Worm (Caenorhabditis elegans): ENCODE results near the gene spp-1.

Gene spp-1

DNA sequence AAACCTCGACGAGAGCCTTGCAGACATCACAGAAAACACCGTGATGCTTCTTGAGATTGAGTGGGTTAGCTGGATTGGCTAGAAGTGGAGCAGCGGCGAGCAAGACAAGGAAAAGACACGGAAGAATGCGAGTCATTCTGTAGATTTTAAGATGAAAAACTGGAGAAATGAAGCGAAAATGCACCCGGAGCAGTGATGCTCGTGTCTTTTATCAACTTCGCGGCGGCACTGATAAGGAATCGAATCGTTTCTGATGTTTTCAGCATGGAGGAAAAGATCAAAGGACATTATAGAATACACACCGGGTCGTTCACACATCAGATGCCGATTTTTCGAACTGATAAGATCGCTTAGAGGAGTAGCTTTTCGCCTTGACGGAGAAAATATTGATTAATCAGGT, at the start of gene spp-1:
Gene spp-1 (minus strand): TSS at position 287 of the 400 bp plus-strand sequence.
- no peak for TF ChIP-seq nhr-237 (tag; optimal IDR thresholded peaks at IDR 0.05)
- peak; percentile 31 for TF ChIP-seq ceh-28 (tag; optimal IDR thresholded peaks at IDR 0.05)
- TF ChIP-seq eor-1 (tag; optimal IDR thresholded peaks at IDR 0.05) = no peak
- peak; percentile 94 for TF ChIP-seq elt-2 (tag; optimal IDR thresholded peaks at IDR 0.05)
- TF ChIP-seq pqm-1 (tag; optimal IDR thresholded peaks at IDR 0.05) = peak; percentile 87
- TF ChIP-seq snpc-4 (tag; optimal IDR thresholded peaks at IDR 0.05) = no peak
- peak; percentile 50 for TF ChIP-seq jun-1 (tag; optimal IDR thresholded peaks at IDR 0.05)
- TF ChIP-seq pha-4 (tag; optimal IDR thresholded peaks at IDR 0.05) = peak; percentile 57

DNA sequence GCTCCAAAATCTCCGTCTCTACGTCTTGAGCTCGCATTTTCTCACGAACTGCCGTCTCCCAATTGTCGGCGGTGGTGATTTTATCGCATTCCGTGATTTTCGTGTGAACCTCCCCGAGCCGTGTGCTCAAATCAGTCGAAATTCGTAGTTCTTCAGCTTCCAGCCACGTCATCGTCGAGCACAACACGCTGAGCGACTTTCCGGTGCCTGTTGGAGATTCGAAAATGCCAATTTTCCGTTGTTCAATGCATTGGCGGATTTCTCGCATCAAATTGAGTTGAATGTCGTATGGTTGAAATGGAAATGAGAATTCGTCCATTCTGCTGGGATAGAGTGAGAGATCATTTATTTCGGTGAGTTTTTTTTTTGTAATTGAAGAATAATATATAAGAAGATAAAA, 49.5 kb upstream of the spp-1 start, which contains the start of the genes M03C11.3 and chl-1:
Gene M03C11.3 (plus strand): TSS at position 153 of the 400 bp plus-strand sequence.
Gene chl-1 (minus strand): TSS at position 323 of the 400 bp plus-strand sequence.
- TF ChIP-seq nhr-12 (tag; optimal IDR thresholded peaks at IDR 0.05) = no peak
- TF ChIP-seq lin-15B (tag; optimal IDR thresholded peaks at IDR 0.05) = no peak
- TF ChIP-seq egl-27 (tag; optimal IDR thresholded peaks at IDR 0.05) = no peak
- no peak for TF ChIP-seq elt-1 (tag; optimal IDR thresholded peaks at IDR 0.05)
- TF ChIP-seq sea-2 (GFP tag; optimal IDR thresholded peaks at IDR 0.05) = no peak
- TF ChIP-seq nhr-28 (tag; optimal IDR thresholded peaks at IDR 0.05) = no peak
- TF ChIP-seq fkh-2 (tag; optimal IDR thresholded peaks at IDR 0.05) = no peak
- no peak for TF ChIP-seq pqm-1 (tag; optimal IDR thresholded peaks at IDR 0.05)
- TF ChIP-seq ceh-82 (tag; optimal IDR thresholded peaks at IDR 0.05) = no peak
- TF ChIP-seq skn-1 (tag; optimal IDR thresholded peaks at IDR 0.05) = no peak
- no peak for TF ChIP-seq nhr-43 (tag; optimal IDR thresholded peaks at IDR 0.05; ENCODE audit: poor library complexity, severe bottlenecking)
- no peak for TF ChIP-seq fkh-10 (GFP tag; optimal IDR thresholded peaks at IDR 0.05)
- TF ChIP-seq nhr-76 (tag; optimal IDR thresholded peaks at IDR 0.05) = no peak
- no peak for TF ChIP-seq unc-39 (tag; optimal IDR thresholded peaks at IDR 0.05)
- TF ChIP-seq aly-2 (tag; optimal IDR thresholded peaks at IDR 0.05) = no peak
- no peak for TF ChIP-seq nhr-237 (tag; optimal IDR thresholded peaks at IDR 0.05)
- no peak for TF ChIP-seq lsy-12 (tag; optimal IDR thresholded peaks at IDR 0.05)

DNA sequence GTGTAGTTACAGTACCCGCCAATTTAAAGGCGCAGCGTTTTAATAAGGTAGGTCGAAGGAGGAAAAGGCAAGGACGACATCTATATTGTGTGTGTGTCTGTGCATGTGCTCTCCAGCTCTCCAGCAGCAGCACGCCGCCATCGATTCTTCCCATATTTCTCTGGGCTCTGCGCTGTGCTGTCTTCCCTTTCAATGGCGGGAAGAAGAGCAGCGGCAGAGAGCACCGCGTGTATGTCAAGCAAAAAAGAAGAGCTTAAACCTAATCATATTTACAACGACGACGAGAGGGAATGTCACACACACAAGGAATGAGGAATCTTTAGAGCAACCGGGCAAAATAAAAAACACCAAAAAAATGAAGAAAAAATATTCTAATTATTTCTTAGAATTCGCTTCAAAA, 43.5 kb upstream of the spp-1 start:
- TF ChIP-seq hmg-11 (tag; optimal IDR thresholded peaks at IDR 0.05) = peak; percentile 56
- peak; percentile 35 for TF ChIP-seq fkh-10 (GFP tag; optimal IDR thresholded peaks at IDR 0.05)
- TF ChIP-seq nfya-1 (tag; optimal IDR thresholded peaks at IDR 0.05; ENCODE audit: insufficient read depth) = peak; percentile 59
- no peak for TF ChIP-seq ztf-4 (tag; optimal IDR thresholded peaks at IDR 0.05)
- TF ChIP-seq mdl-1 (tag; optimal IDR thresholded peaks at IDR 0.05) = no peak
- TF ChIP-seq lin-15B (tag; optimal IDR thresholded peaks at IDR 0.05) = peak; percentile 33

DNA sequence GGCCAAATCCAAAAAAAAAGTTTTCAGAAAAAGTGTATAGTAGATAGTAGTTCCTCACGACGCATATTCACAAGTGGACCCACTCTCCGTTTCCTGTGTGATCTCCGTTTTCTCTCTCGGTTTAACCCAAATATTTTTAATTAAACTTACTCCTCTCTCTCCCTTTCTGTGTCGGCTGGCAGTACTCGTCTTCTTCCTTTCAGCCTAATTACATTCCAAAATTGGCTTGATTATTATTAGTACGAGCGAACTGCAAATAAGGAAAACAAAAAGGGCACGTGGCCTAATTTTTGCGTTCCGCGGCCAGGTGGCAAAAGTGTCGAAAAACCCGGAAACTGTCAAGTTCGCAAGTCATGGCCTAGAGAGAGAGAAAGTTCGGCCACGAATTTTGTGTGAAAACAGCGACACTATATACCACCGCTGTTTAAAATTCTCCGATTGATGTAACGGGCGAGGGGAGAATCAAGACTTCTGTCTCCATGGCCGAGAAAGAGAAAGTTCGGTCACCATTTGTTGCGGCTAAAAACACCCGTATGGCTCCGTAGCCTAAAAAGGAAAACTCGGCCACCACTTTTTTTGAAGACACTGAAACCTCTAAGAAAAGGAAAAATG, 41.5 kb upstream of the spp-1 start:
- no peak for TF ChIP-seq ceh-16 (tag; optimal IDR thresholded peaks at IDR 0.05)
- TF ChIP-seq nfya-1 (tag; optimal IDR thresholded peaks at IDR 0.05; ENCODE audit: insufficient read depth) = peak; percentile 16

ce11 chrIII:10395990-10396389, 40.5 kb upstream of the spp-1 start, which contains the start of gene M03C11.1:
Gene M03C11.1 (minus strand): TSS chrIII:10396090.
- TF ChIP-seq pha-4 (tag; optimal IDR thresholded peaks at IDR 0.05) (peak; percentile 60), lsy-12 (tag; optimal IDR thresholded peaks at IDR 0.05) (no peak)

DNA sequence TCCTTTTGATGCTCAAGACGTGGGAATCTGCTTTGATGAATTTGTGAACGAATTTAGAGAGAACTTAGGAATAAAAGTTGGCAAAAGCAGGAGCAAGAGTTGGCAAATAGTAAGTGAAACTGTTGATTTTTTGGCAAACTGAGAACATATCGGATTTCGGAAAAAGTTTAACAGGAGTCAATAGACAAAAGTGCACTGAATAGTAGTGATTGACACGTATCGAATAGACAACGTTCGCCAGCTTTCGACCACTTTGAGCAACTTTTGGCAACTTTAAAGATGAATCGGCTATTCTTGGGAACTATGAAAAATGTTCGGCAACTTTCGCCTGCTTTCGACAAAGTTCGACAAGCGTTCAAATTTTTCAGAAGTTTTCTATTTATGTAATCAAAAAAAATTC, 36.2 kb upstream of the spp-1 start, which contains the start of gene M03C11.9:
Gene M03C11.9 (minus strand): TSS at position 101 of the 400 bp plus-strand sequence.
- TF ChIP-seq snpc-4 (tag; optimal IDR thresholded peaks at IDR 0.05) (no peak), sea-2 (GFP tag; optimal IDR thresholded peaks at IDR 0.05) (no peak), lsy-12 (tag; optimal IDR thresholded peaks at IDR 0.05) (no peak), ceh-16 (tag; optimal IDR thresholded peaks at IDR 0.05) (no peak), nhr-76 (tag; optimal IDR thresholded peaks at IDR 0.05) (no peak), fos-1 (tag; optimal IDR thresholded peaks at IDR 0.05) (no peak), nhr-77 (tag; optimal IDR thresholded peaks at IDR 0.05) (no peak), nhr-237 (tag; optimal IDR thresholded peaks at IDR 0.05) (no peak), zag-1 (tag; optimal IDR thresholded peaks at IDR 0.05) (no peak), ZK546.5 (tag; optimal IDR thresholded peaks at IDR 0.05) (no peak), ceh-9 (tag; optimal IDR thresholded peaks at IDR 0.05) (no peak), hmg-11 (tag; optimal IDR thresholded peaks at IDR 0.05) (no peak), ztf-11 (tag; optimal IDR thresholded peaks at IDR 0.05) (no peak), lin-39 (tag; optimal IDR thresholded peaks at IDR 0.05) (no peak), mml-1 (tag; optimal IDR thresholded peaks at IDR 0.05) (no peak), nhr-11 (tag; optimal IDR thresholded peaks at IDR 0.05) (no peak), ztf-4 (tag; optimal IDR thresholded peaks at IDR 0.05) (no peak)
